Worm (Caenorhabditis elegans): ENCODE data around the gene dos-1.

ce11 chrIII:9058959-9059534 is 44.7 kb upstream of the dos-1 start, which contains the start of gene gst-1:
- no peak for TF ChIP-seq sox-4 (tag; optimal IDR thresholded peaks at IDR 0.05)
- TF ChIP-seq ceh-9 (tag; optimal IDR thresholded peaks at IDR 0.05) = no peak
- no peak for TF ChIP-seq ref-2 (tag; optimal IDR thresholded peaks at IDR 0.05)
- TF ChIP-seq hlh-8 (tag; optimal IDR thresholded peaks at IDR 0.05) = no peak

Measured in whole organism, late embryonic.